Worm (Caenorhabditis elegans): ENCODE data around the gene twk-32.

twk-32 gene

ce11 chrV:13789362-13789761 lies 7.1 kb upstream of the twk-32 start:
- peak; percentile 83 for TF ChIP-seq dmd-4 (tag; optimal IDR thresholded peaks at IDR 0.05; ENCODE audit: borderline replicate concordance)
- peak; percentile 38 for TF ChIP-seq syd-9 (tag; optimal IDR thresholded peaks at IDR 0.05)
- TF ChIP-seq lim-6 (tag; optimal IDR thresholded peaks at IDR 0.05): peak; percentile 47
- peak; percentile 42 for TF ChIP-seq fax-1 (tag; optimal IDR thresholded peaks at IDR 0.05)
- TF ChIP-seq mec-3 (tag; optimal IDR thresholded peaks at IDR 0.05; ENCODE audit: borderline replicate concordance): no peak
- peak; percentile 41 for TF ChIP-seq ref-2 (tag; optimal IDR thresholded peaks at IDR 0.05)
- TF ChIP-seq ceh-24 (tag; optimal IDR thresholded peaks at IDR 0.05): no peak
- TF ChIP-seq che-1 (tag; optimal IDR thresholded peaks at IDR 0.05): no peak
- TF ChIP-seq nfya-1 (tag; optimal IDR thresholded peaks at IDR 0.05): peak; percentile 94
- peak; percentile 36 for TF ChIP-seq sox-2 (GFP tag; IDR thresholded peaks at IDR 0.05)
- TF ChIP-seq npax-4 (tag; optimal IDR thresholded peaks at IDR 0.05): no peak
- no peak for TF ChIP-seq ceh-9 (tag; optimal IDR thresholded peaks at IDR 0.05)
- no peak for TF ChIP-seq pha-4 (tag; optimal IDR thresholded peaks at IDR 0.05)
- TF ChIP-seq ceh-19 (GFP tag; optimal IDR thresholded peaks at IDR 0.05): peak; percentile 31
- peak; percentile 76 for TF ChIP-seq rnt-1 (tag; optimal IDR thresholded peaks at IDR 0.05)
- no peak for TF ChIP-seq ahr-1 (tag; optimal IDR thresholded peaks at IDR 0.05)
- TF ChIP-seq sox-4 (tag; optimal IDR thresholded peaks at IDR 0.05): no peak
- TF ChIP-seq C38D4.7 (GFP tag; optimal IDR thresholded peaks at IDR 0.05): no peak
- TF ChIP-seq madf-2 (tag; optimal IDR thresholded peaks at IDR 0.05): no peak
- peak; percentile 58 for TF ChIP-seq F13H6.1 (tag; optimal IDR thresholded peaks at IDR 0.05)
- no peak for TF ChIP-seq eyg-1 (tag; optimal IDR thresholded peaks at IDR 0.05)
- TF ChIP-seq nhr-232 (tag; optimal IDR thresholded peaks at IDR 0.05): no peak
- TF ChIP-seq ceh-2 (tag; optimal IDR thresholded peaks at IDR 0.05): peak; percentile 51
- peak; percentile 18 for TF ChIP-seq C08G9.2 (tag; optimal IDR thresholded peaks at IDR 0.05)
- TF ChIP-seq fkh-10 (GFP tag; optimal IDR thresholded peaks at IDR 0.05): no peak
- TF ChIP-seq ceh-45 (GFP tag; IDR thresholded peaks at IDR 0.05): no peak
- TF ChIP-seq pqm-1 (tag; optimal IDR thresholded peaks at IDR 0.05): no peak
- TF ChIP-seq Y22D7AL.16 (tag; optimal IDR thresholded peaks at IDR 0.05): peak; percentile 27
- TF ChIP-seq unc-86 (tag; optimal IDR thresholded peaks at IDR 0.05): peak; percentile 54
- TF ChIP-seq gmeb-2 (tag; optimal IDR thresholded peaks at IDR 0.05): no peak
- TF ChIP-seq T23F11.4 (GFP tag; optimal IDR thresholded peaks at IDR 0.05): peak; percentile 14
- peak; percentile 90 for TF ChIP-seq ceh-30 (tag; optimal IDR thresholded peaks at IDR 0.05)
- no peak for TF ChIP-seq ttx-3 (tag; optimal IDR thresholded peaks at IDR 0.05)
- TF ChIP-seq sdc-2 (tag; optimal IDR thresholded peaks at IDR 0.05): no peak
- TF ChIP-seq pros-1 (tag; optimal IDR thresholded peaks at IDR 0.05): no peak
- TF ChIP-seq elt-4 (tag; optimal IDR thresholded peaks at IDR 0.05): no peak
- peak; percentile 79 for TF ChIP-seq tbx-2 (tag; optimal IDR thresholded peaks at IDR 0.05)
- peak; percentile 33 for TF ChIP-seq pat-9 (tag; optimal IDR thresholded peaks at IDR 0.05)
- peak; percentile 35 for TF ChIP-seq K09A11.1 (tag; optimal IDR thresholded peaks at IDR 0.05; ENCODE audit: insufficient read depth)
- 0 out of 2 replicates have a peak, but pooled peaks have one; percentile 34 for TF ChIP-seq unc-3 (GFP tag; conservative IDR thresholded peaks at IDR 0.05)
- no peak for TF ChIP-seq unc-3 (tag; optimal IDR thresholded peaks at IDR 0.05)
- TF ChIP-seq hlh-8 (tag; optimal IDR thresholded peaks at IDR 0.05): peak; percentile 47
- TF ChIP-seq dve-1 (tag; optimal IDR thresholded peaks at IDR 0.05): peak; percentile 81
- TF ChIP-seq ceh-34 (tag; optimal IDR thresholded peaks at IDR 0.05): peak; percentile 86
- TF ChIP-seq hlh-13 (GFP tag; optimal IDR thresholded peaks at IDR 0.05): no peak
- peak; percentile 85 for TF ChIP-seq ceh-18 (tag; optimal IDR thresholded peaks at IDR 0.05)
- peak; percentile 57 for TF ChIP-seq pax-1 (tag; optimal IDR thresholded peaks at IDR 0.05)
- TF ChIP-seq pag-3 (tag; optimal IDR thresholded peaks at IDR 0.05; ENCODE audit: borderline replicate concordance): no peak
- TF ChIP-seq ceh-6 (GFP tag; optimal IDR thresholded peaks at IDR 0.05): peak; percentile 27
- peak; percentile 38 for TF ChIP-seq pha-2 (tag; optimal IDR thresholded peaks at IDR 0.05)
- no peak for TF ChIP-seq K02D7.2 (tag; optimal IDR thresholded peaks at IDR 0.05)
- TF ChIP-seq elt-2 (tag; optimal IDR thresholded peaks at IDR 0.05): peak; percentile 34
- TF ChIP-seq ztf-16 (tag; optimal IDR thresholded peaks at IDR 0.05): peak; percentile 13

Data from whole organism, late embryonic.